Worm (Caenorhabditis elegans): ENCODE measurements around the gene F54D5.23.

Gene F54D5.23

DNA sequence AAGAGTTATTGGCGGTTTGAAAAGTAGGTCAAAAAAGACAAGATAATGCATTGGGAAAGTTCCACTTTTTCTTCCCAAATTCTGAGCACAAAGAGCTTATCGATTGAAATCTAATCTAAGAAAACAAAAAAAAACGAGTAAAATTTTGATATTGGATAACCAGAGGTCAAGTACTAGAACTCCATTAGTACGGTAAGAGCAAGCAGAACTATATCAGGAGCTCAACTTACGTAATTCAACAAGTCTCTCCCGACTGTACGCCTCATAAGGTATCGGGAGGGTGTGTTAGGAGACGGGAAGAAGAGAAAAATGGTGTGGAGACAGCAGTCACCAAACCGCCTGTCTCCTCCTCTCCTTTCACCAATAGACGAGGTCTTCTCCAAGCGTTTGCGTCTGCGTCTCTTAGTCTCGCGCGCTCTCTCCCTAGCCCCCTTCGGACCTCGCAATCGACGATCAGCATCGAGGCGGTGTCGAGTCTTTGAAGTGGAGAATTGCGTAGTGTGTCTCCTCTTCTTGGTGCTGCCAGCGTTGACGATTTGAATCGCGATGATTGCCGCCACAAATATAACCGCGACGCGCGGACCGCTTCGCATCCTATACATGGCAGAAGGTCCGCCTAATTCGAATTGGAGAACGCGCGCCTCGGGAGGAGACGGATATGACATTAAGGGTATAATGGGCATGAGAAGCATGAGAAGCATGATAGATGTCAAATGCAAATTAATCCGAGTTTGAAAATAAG lies 1.9 kb downstream of the F54D5.23 start, which contains the start of gene F54D5.5:
Gene F54D5.5 (minus strand): TSS at position 51 of the 742 bp plus-strand sequence.
- TF ChIP-seq ceh-14 (tag; optimal IDR thresholded peaks at IDR 0.05) (peak; percentile 76), ref-2 (tag; optimal IDR thresholded peaks at IDR 0.05) (peak; percentile 66), nhr-232 (tag; optimal IDR thresholded peaks at IDR 0.05) (no peak), sdc-2 (tag; optimal IDR thresholded peaks at IDR 0.05) (peak; percentile 34), dmd-4 (tag; optimal IDR thresholded peaks at IDR 0.05; ENCODE audit: borderline replicate concordance) (peak; percentile 33), elt-4 (tag; optimal IDR thresholded peaks at IDR 0.05) (no peak), ceh-30 (tag; optimal IDR thresholded peaks at IDR 0.05) (no peak), pat-9 (tag; optimal IDR thresholded peaks at IDR 0.05) (no peak), ceh-45 (GFP tag; IDR thresholded peaks at IDR 0.05) (no peak), elt-2 (tag; optimal IDR thresholded peaks at IDR 0.05) (no peak), eyg-1 (tag; optimal IDR thresholded peaks at IDR 0.05) (no peak), ets-4 (tag; optimal IDR thresholded peaks at IDR 0.05) (no peak), ceh-31 (tag; optimal IDR thresholded peaks at IDR 0.05) (peak; percentile 89), ceh-34 (tag; optimal IDR thresholded peaks at IDR 0.05) (peak; percentile 68), tbx-7 (tag; optimal IDR thresholded peaks at IDR 0.05) (peak; percentile 9), ceh-48 (tag; optimal IDR thresholded peaks at IDR 0.05) (no peak), unc-86 (tag; optimal IDR thresholded peaks at IDR 0.05) (no peak), tbx-2 (tag; optimal IDR thresholded peaks at IDR 0.05) (peak; percentile 77), pax-1 (tag; optimal IDR thresholded peaks at IDR 0.05) (no peak), K09A11.1 (tag; optimal IDR thresholded peaks at IDR 0.05; ENCODE audit: insufficient read depth) (no peak), pros-1 (tag; optimal IDR thresholded peaks at IDR 0.05) (peak; percentile 17), rnt-1 (tag; optimal IDR thresholded peaks at IDR 0.05) (peak; percentile 58), che-1 (tag; optimal IDR thresholded peaks at IDR 0.05) (no peak), ceh-2 (tag; optimal IDR thresholded peaks at IDR 0.05) (no peak), syd-9 (tag; optimal IDR thresholded peaks at IDR 0.05) (no peak), unc-42 (tag; optimal IDR thresholded peaks at IDR 0.05) (peak; percentile 87), pha-2 (tag; optimal IDR thresholded peaks at IDR 0.05) (no peak), unc-3 (GFP tag; conservative IDR thresholded peaks at IDR 0.05) (no peak), unc-3 (tag; optimal IDR thresholded peaks at IDR 0.05) (no peak), nfya-1 (tag; optimal IDR thresholded peaks at IDR 0.05) (peak; percentile 82), ahr-1 (tag; optimal IDR thresholded peaks at IDR 0.05) (no peak), fkh-10 (GFP tag; optimal IDR thresholded peaks at IDR 0.05) (no peak), hlh-30 (tag; optimal IDR thresholded peaks at IDR 0.05; ENCODE audit: insufficient read depth) (peak; percentile 59), hlh-8 (tag; optimal IDR thresholded peaks at IDR 0.05) (no peak), zip-5 (tag; optimal IDR thresholded peaks at IDR 0.05) (no peak), ztf-16 (tag; optimal IDR thresholded peaks at IDR 0.05) (no peak), gmeb-2 (tag; optimal IDR thresholded peaks at IDR 0.05) (no peak), fkh-6 (tag; optimal IDR thresholded peaks at IDR 0.05) (no peak), hlh-6 (tag; optimal IDR thresholded peaks at IDR 0.05) (no peak), C08G9.2 (tag; optimal IDR thresholded peaks at IDR 0.05) (no peak), T23F11.4 (GFP tag; optimal IDR thresholded peaks at IDR 0.05) (no peak), ceh-24 (tag; optimal IDR thresholded peaks at IDR 0.05) (no peak), odd-2 (tag; optimal IDR thresholded peaks at IDR 0.05) (no peak), K02D7.2 (tag; optimal IDR thresholded peaks at IDR 0.05) (no peak), hlh-15 (tag; optimal IDR thresholded peaks at IDR 0.05) (no peak), ceh-22 (tag; optimal IDR thresholded peaks at IDR 0.05) (no peak), mec-3 (tag; optimal IDR thresholded peaks at IDR 0.05; ENCODE audit: borderline replicate concordance) (no peak)

Measured in whole organism, late embryonic.